Worm (Caenorhabditis elegans): Measurements from ENCODE around the gene set-17.

The set-17 gene

ce11 chrII:8947391-8947790 is 7.1 kb upstream of the set-17 start, which contains the start of gene cutl-15:
cutl-15 (minus strand) TSS chrII:8947688.
- TF ChIP-seq B0310.2 (tag; optimal IDR thresholded peaks at IDR 0.05), result no peak
- no peak for TF ChIP-seq tra-4 (tag; optimal IDR thresholded peaks at IDR 0.05)
- TF ChIP-seq flt-1 (GFP tag; IDR thresholded peaks at IDR 0.05), result no peak
- TF ChIP-seq tbx-11 (GFP tag; IDR thresholded peaks at IDR 0.05), result no peak
- no peak for TF ChIP-seq hmbx-1 (tag; optimal IDR thresholded peaks at IDR 0.05)
- no peak for TF ChIP-seq scrt-1 (GFP tag; IDR thresholded peaks at IDR 0.05)
- no peak for TF ChIP-seq ceh-13 (GFP tag; optimal IDR thresholded peaks at IDR 0.05)
- no peak for TF ChIP-seq ets-7 (tag; optimal IDR thresholded peaks at IDR 0.05)
- no peak for TF ChIP-seq tbx-37 (GFP tag; conservative IDR thresholded peaks at IDR 0.05)
- TF ChIP-seq sea-1 (GFP tag; conservative IDR thresholded peaks at IDR 0.05), result no peak

- no peak for TF ChIP-seq ceh-36 (tag; optimal IDR thresholded peaks at IDR 0.05)
- no peak for TF ChIP-seq tra-4 (tag; optimal IDR thresholded peaks at IDR 0.05)
- TF ChIP-seq ama-1 (optimal IDR thresholded peaks at IDR 0.05), result no peak
- TF ChIP-seq aly-1 (tag; optimal IDR thresholded peaks at IDR 0.05), result no peak
- no peak for TF ChIP-seq hmg-4 (GFP tag; optimal IDR thresholded peaks at IDR 0.05)
- TF ChIP-seq tbx-37 (GFP tag; conservative IDR thresholded peaks at IDR 0.05), result no peak
- no peak for TF ChIP-seq hmbx-1 (tag; optimal IDR thresholded peaks at IDR 0.05)
- TF ChIP-seq pes-1 (GFP tag; IDR thresholded peaks at IDR 0.05), result no peak
- no peak for TF ChIP-seq hnd-1 (tag; optimal IDR thresholded peaks at IDR 0.05)
- no peak for TF ChIP-seq F13C5.2 (tag; optimal IDR thresholded peaks at IDR 0.05)
- no peak for TF ChIP-seq ceh-13 (GFP tag; optimal IDR thresholded peaks at IDR 0.05)
- no peak for TF ChIP-seq flt-1 (GFP tag; IDR thresholded peaks at IDR 0.05)
- no peak for TF ChIP-seq ets-7 (tag; optimal IDR thresholded peaks at IDR 0.05)
- no peak for TF ChIP-seq tbx-11 (GFP tag; IDR thresholded peaks at IDR 0.05)
- no peak for TF ChIP-seq scrt-1 (GFP tag; IDR thresholded peaks at IDR 0.05)
- no peak for TF ChIP-seq B0310.2 (tag; optimal IDR thresholded peaks at IDR 0.05)
Observed at ce11 chrII:8945167-8945566, 4.9 kb upstream of the set-17 start.

DNA sequence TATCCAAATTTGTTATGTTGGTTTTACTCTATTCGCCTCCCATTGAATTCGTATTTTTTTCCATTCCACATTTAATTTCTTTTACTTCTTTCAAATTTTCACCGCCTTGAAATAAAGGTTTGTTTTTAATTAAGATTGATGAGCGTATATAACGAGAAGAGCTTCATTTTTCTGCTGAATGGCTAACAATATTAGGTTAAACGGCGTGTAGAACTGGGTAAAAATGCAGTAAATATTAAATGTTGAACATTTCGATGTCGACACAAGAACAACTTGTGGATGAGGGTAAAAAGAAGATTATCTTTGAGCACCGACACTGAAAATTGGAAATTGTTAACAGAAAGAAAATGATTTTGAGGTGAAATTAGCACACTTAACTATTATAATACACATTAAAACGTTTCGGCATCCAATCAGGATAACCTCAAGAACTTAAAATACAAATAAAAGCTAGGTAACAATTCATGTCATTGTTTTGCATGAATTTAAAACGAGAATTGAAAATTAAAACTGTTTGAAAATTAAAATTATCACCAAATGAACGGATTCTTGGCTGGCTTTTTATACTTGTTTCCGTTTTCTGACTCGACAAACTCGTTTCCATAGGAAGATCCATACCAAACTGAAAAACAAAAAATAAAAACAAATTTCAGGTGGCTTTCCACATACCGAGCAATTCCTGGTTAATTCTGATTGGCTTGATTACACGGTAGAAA is 1.2 kb downstream of the set-17 start:
- no peak for TF ChIP-seq ama-1 (optimal IDR thresholded peaks at IDR 0.05)
- TF ChIP-seq ceh-13 (GFP tag; optimal IDR thresholded peaks at IDR 0.05), result no peak

DNA sequence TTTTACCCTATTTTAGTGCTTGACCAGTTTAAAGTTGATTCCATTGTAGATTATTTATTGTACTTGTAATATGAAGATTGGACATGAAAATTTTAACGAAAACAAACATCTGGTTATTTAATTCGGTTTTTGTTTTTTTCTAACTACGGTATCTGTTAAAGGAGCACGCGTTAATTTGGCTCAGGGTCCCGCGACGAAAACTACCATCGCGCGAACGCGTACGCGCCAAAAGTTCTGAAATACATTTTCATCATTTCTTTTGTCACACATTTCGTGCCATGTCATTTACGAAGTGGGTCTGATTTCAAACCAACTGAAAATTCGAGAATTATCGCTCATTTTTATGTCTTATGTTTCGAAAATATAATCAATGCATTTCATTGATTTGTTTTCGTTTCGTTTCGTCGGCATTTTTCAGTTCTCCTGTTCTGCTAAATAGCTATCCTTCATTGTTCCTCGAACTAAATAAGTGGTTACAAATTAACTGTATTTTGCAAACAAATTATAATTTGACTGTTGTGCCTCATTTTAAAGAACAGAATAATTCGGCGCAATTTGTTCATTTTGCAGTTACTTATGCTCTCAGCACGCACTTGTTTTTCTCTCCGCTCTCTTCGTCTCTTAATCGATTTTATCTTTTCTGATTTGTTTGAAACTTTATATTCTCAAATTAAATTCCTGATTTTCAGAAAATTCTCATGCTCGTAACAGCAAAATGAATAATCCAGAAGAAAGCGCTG is 6.4 kb downstream of the set-17 start, which contains the start of gene T21B10.3:
Gene T21B10.3 (plus strand): TSS at position 690 of the 740 bp plus-strand sequence.
- TF ChIP-seq tbx-37 (GFP tag; conservative IDR thresholded peaks at IDR 0.05) (no peak), pes-1 (GFP tag; IDR thresholded peaks at IDR 0.05) (no peak), B0310.2 (tag; optimal IDR thresholded peaks at IDR 0.05) (no peak), F13C5.2 (tag; optimal IDR thresholded peaks at IDR 0.05) (no peak), ceh-13 (GFP tag; optimal IDR thresholded peaks at IDR 0.05) (no peak), ama-1 (optimal IDR thresholded peaks at IDR 0.05) (no peak), hmg-4 (GFP tag; optimal IDR thresholded peaks at IDR 0.05) (no peak), aly-1 (tag; optimal IDR thresholded peaks at IDR 0.05) (no peak), hmbx-1 (tag; optimal IDR thresholded peaks at IDR 0.05) (no peak), ets-7 (tag; optimal IDR thresholded peaks at IDR 0.05) (no peak), flt-1 (GFP tag; IDR thresholded peaks at IDR 0.05) (no peak), tbx-11 (GFP tag; IDR thresholded peaks at IDR 0.05) (no peak), hnd-1 (tag; optimal IDR thresholded peaks at IDR 0.05) (no peak), ceh-36 (tag; optimal IDR thresholded peaks at IDR 0.05) (no peak), scrt-1 (GFP tag; IDR thresholded peaks at IDR 0.05) (no peak), sea-1 (GFP tag; conservative IDR thresholded peaks at IDR 0.05) (no peak)

ce11 chrII:8932392-8932791 is 7.9 kb downstream of the set-17 start:
- TF ChIP-seq ama-1 (optimal IDR thresholded peaks at IDR 0.05) (no peak), tbx-11 (GFP tag; IDR thresholded peaks at IDR 0.05) (no peak), sea-1 (GFP tag; conservative IDR thresholded peaks at IDR 0.05) (no peak), scrt-1 (GFP tag; IDR thresholded peaks at IDR 0.05) (no peak), F13C5.2 (tag; optimal IDR thresholded peaks at IDR 0.05) (no peak), hmbx-1 (tag; optimal IDR thresholded peaks at IDR 0.05) (no peak), hnd-1 (tag; optimal IDR thresholded peaks at IDR 0.05) (no peak), pes-1 (GFP tag; IDR thresholded peaks at IDR 0.05) (no peak), aly-1 (tag; optimal IDR thresholded peaks at IDR 0.05) (no peak), tra-4 (tag; optimal IDR thresholded peaks at IDR 0.05) (no peak), ets-7 (tag; optimal IDR thresholded peaks at IDR 0.05) (no peak), flt-1 (GFP tag; IDR thresholded peaks at IDR 0.05) (no peak), tbx-37 (GFP tag; conservative IDR thresholded peaks at IDR 0.05) (no peak), ceh-13 (GFP tag; optimal IDR thresholded peaks at IDR 0.05) (no peak), ceh-36 (tag; optimal IDR thresholded peaks at IDR 0.05) (no peak), hmg-4 (GFP tag; optimal IDR thresholded peaks at IDR 0.05) (no peak), B0310.2 (tag; optimal IDR thresholded peaks at IDR 0.05) (no peak)

DNA sequence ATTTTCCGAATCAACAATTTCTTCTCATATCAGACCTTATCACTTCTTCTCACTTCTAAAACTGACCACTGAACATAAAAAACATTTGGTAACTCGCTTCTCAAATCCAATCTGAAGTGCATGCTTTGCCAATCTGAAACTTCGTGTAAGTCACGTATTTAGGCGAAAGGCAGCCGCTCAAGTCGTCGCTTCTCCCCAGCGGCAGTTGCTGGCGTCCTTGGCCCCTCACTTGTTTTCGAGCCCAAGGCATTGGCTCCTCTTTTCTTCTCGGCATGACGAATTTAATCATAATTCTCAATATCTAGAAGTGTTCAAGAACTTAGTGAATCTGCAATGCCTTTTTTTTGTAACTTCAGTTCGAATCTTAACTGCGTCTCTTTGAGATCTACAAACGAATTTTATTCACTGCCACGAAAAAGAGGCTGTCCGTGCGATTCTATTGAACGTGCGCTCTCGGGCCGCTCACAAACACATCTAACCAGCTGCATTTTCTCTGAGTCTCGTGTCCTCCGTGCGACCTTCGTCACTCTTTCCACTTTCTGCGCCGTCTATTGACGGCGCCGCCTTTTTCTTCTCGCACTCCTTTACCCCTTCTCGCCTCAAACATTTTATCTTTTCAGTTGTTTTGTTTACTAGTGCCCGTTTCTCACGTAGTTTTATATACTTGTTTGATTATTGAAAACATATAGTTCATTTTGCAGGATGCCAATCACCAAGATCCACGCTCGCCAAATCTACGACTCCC is 8.7 kb downstream of the set-17 start:
- TF ChIP-seq ets-7 (tag; optimal IDR thresholded peaks at IDR 0.05), result no peak
- TF ChIP-seq ceh-36 (tag; optimal IDR thresholded peaks at IDR 0.05), result no peak
- no peak for TF ChIP-seq F13C5.2 (tag; optimal IDR thresholded peaks at IDR 0.05)
- no peak for TF ChIP-seq tra-4 (tag; optimal IDR thresholded peaks at IDR 0.05)
- no peak for TF ChIP-seq aly-1 (tag; optimal IDR thresholded peaks at IDR 0.05)
- no peak for TF ChIP-seq ceh-13 (GFP tag; optimal IDR thresholded peaks at IDR 0.05)

ce11 chrII:8930763-8931162 is 9.5 kb downstream of the set-17 start, which contains the start of gene enol-1:
enol-1 (plus strand) TSS chrII:8930997.
- no peak for TF ChIP-seq ceh-13 (GFP tag; optimal IDR thresholded peaks at IDR 0.05)
- no peak for TF ChIP-seq ama-1 (optimal IDR thresholded peaks at IDR 0.05)
- TF ChIP-seq aly-1 (tag; optimal IDR thresholded peaks at IDR 0.05), result no peak
- no peak for TF ChIP-seq flt-1 (GFP tag; IDR thresholded peaks at IDR 0.05)
- no peak for TF ChIP-seq scrt-1 (GFP tag; IDR thresholded peaks at IDR 0.05)
- no peak for TF ChIP-seq ceh-36 (tag; optimal IDR thresholded peaks at IDR 0.05)
- TF ChIP-seq pes-1 (GFP tag; IDR thresholded peaks at IDR 0.05), result no peak
- no peak for TF ChIP-seq F13C5.2 (tag; optimal IDR thresholded peaks at IDR 0.05)
- TF ChIP-seq hmg-4 (GFP tag; optimal IDR thresholded peaks at IDR 0.05), result no peak
- TF ChIP-seq tbx-37 (GFP tag; conservative IDR thresholded peaks at IDR 0.05), result no peak
- TF ChIP-seq hmbx-1 (tag; optimal IDR thresholded peaks at IDR 0.05), result no peak

Data from whole organism, early embryonic.